Worm (Caenorhabditis elegans) whole organism, mixed stage, embryonic: ENCODE data around the gene pcf-11.

Experiments used
- M03D4.4 ChIP-seq: sonication (generic microtip); optimal IDR thresholded peaks from 2 replicates; lab custom pipeline; 2017; ENCODE audit warnings: mild to moderate bottlenecking, missing genetic modification characterization, missing compliant biosample characterization
- bed-3 ChIP-seq: fragments of 200-800 bp; sonication (Bioruptor generic); optimal IDR thresholded peaks from 3 replicates; lab custom pipeline; 2018; ENCODE audit warnings: mild to moderate bottlenecking, missing genetic modification characterization, moderate library complexity, missing compliant biosample characterization
- blmp-1 ChIP-seq: fragments of 150-350 bp; optimal IDR thresholded peaks from 2 replicates; lab custom pipeline; 2014; ENCODE audit warnings: missing biosample characterization, missing genetic modification characterization
- ceh-39 ChIP-seq: fragments of 150-350 bp; optimal IDR thresholded peaks from 2 replicates; lab custom pipeline; 2014; ENCODE audit warnings: missing biosample characterization, missing genetic modification characterization
- ceh-43 ChIP-seq: fragments of 200-800 bp; sonication (Bioruptor generic); optimal IDR thresholded peaks from 2 replicates; lab custom pipeline; 2018; ENCODE audit warnings: mild to moderate bottlenecking, missing genetic modification characterization, moderate library complexity, missing compliant biosample characterization
- ceh-83 ChIP-seq: fragments of 200-800 bp; sonication (Bioruptor generic); optimal IDR thresholded peaks from 2 replicates; lab custom pipeline; 2018; ENCODE audit warnings: mild to moderate bottlenecking, missing genetic modification characterization, missing compliant biosample characterization
- ces-1 ChIP-seq: fragments of 150-350 bp; optimal IDR thresholded peaks from 2 replicates; lab custom pipeline; 2014; ENCODE audit warnings: missing biosample characterization, missing genetic modification reagents, missing genetic modification characterization
- cnd-1 ChIP-seq: fragments of 200-800 bp; sonication (Bioruptor generic); optimal IDR thresholded peaks from 2 replicates; lab custom pipeline; 2018; ENCODE audit warnings: mild to moderate bottlenecking, missing genetic modification characterization, missing compliant biosample characterization
- drap-1 ChIP-seq: fragments of 200-800 bp; sonication (Bioruptor generic); optimal IDR thresholded peaks from 3 replicates; lab custom pipeline; 2018; ENCODE audit warnings: mild to moderate bottlenecking, missing genetic modification characterization, missing compliant biosample characterization
- elt-1 ChIP-seq: sonication (generic microtip); optimal IDR thresholded peaks from 2 replicates; lab custom pipeline; 2017; ENCODE audit warnings: missing genetic modification characterization, mild to moderate bottlenecking, missing compliant biosample characterization, antibody characterized with exemption, moderate library complexity, borderline replicate concordance; ENCODE audit not compliant: insufficient read depth
- elt-3 ChIP-seq: fragments of 150-350 bp; optimal IDR thresholded peaks from 2 replicates; lab custom pipeline; 2014; ENCODE audit warnings: missing biosample characterization, missing genetic modification characterization
- flh-1 ChIP-seq: fragments of 200-800 bp; sonication (Bioruptor generic); optimal IDR thresholded peaks from 2 replicates; lab custom pipeline; 2018; ENCODE audit warnings: mild to moderate bottlenecking, missing genetic modification characterization, moderate library complexity, missing compliant biosample characterization
- ham-2 ChIP-seq: fragments of 200-800 bp; sonication (Bioruptor generic); optimal IDR thresholded peaks from 2 replicates; lab custom pipeline; 2018; ENCODE audit warnings: mild to moderate bottlenecking, missing genetic modification characterization, missing compliant biosample characterization
- hlh-1 ChIP-seq: fragments of 150-350 bp; optimal IDR thresholded peaks from 2 replicates; lab custom pipeline; 2014; ENCODE audit warnings: missing biosample characterization, missing genetic modification reagents, missing genetic modification characterization
- lin-13 ChIP-seq: fragments of 150-350 bp; optimal IDR thresholded peaks from 2 replicates; lab custom pipeline; 2014; ENCODE audit warnings: missing biosample characterization, missing genetic modification characterization
- lin-32 ChIP-seq: fragments of 200-800 bp; sonication (Bioruptor generic); optimal IDR thresholded peaks from 2 replicates; lab custom pipeline; 2018; ENCODE audit warnings: mild to moderate bottlenecking, missing genetic modification characterization, missing compliant biosample characterization
- lsy-2 ChIP-seq: fragments of 150-350 bp; optimal IDR thresholded peaks from 2 replicates; lab custom pipeline; 2014; ENCODE audit warnings: missing biosample characterization, missing genetic modification characterization
- mab-5 ChIP-seq: fragments of 150-350 bp; optimal IDR thresholded peaks from 2 replicates; lab custom pipeline; 2014; ENCODE audit warnings: missing biosample characterization, missing genetic modification characterization
- mep-1 ChIP-seq: fragments of 150-350 bp; optimal IDR thresholded peaks from 2 replicates; lab custom pipeline; 2017; ENCODE audit warnings: missing biosample characterization, missing genetic modification reagents, missing genetic modification characterization, inconsistent platforms
- mls-2 ChIP-seq: sonication (generic microtip); optimal IDR thresholded peaks from 2 replicates; lab custom pipeline; 2016; ENCODE audit warnings: mild to moderate bottlenecking, missing genetic modification characterization, moderate library complexity, missing compliant biosample characterization
- nhr-12 ChIP-seq: fragments of 150-350 bp; optimal IDR thresholded peaks from 2 replicates; lab custom pipeline; 2014; ENCODE audit warnings: missing biosample characterization, missing genetic modification characterization
- nhr-2 ChIP-seq: fragments of 150-350 bp; optimal IDR thresholded peaks from 2 replicates; lab custom pipeline; 2014; ENCODE audit warnings: missing biosample characterization, missing genetic modification characterization
- nhr-237 ChIP-seq: fragments of 150-350 bp; optimal IDR thresholded peaks from 2 replicates; lab custom pipeline; 2014; ENCODE audit warnings: missing biosample characterization, missing genetic modification characterization
- nhr-28 ChIP-seq: fragments of 150-350 bp; optimal IDR thresholded peaks from 2 replicates; lab custom pipeline; 2014; ENCODE audit warnings: missing biosample characterization, missing genetic modification characterization
- nhr-76 ChIP-seq: sonication (generic microtip); optimal IDR thresholded peaks from 2 replicates; lab custom pipeline; 2017; ENCODE audit warnings: missing biosample characterization, missing genetic modification characterization
- pha-4 ChIP-seq: fragments of 150-350 bp; optimal IDR thresholded peaks from 2 replicates; lab custom pipeline; 2018; ENCODE audit warnings: missing biosample characterization, missing genetic modification reagents, missing genetic modification characterization
- sem-2 ChIP-seq: fragments of 200-800 bp; sonication (Bioruptor generic); optimal IDR thresholded peaks from 2 replicates; lab custom pipeline; 2018; ENCODE audit warnings: mild to moderate bottlenecking, missing genetic modification characterization, missing compliant biosample characterization
- snpc-4 ChIP-seq: fragments of 150-350 bp; optimal IDR thresholded peaks from 2 replicates; lab custom pipeline; 2014; ENCODE audit warnings: missing biosample characterization, missing genetic modification characterization
- sptf-1 ChIP-seq: sonication (generic microtip); optimal IDR thresholded peaks from 2 replicates; lab custom pipeline; 2017; ENCODE audit warnings: mild to moderate bottlenecking, missing genetic modification characterization, moderate library complexity, missing compliant biosample characterization
- tbx-8 ChIP-seq: fragments of 200-800 bp; sonication (Bioruptor generic); optimal IDR thresholded peaks from 2 replicates; lab custom pipeline; 2018; ENCODE audit warnings: mild to moderate bottlenecking, missing genetic modification characterization, moderate library complexity, missing compliant biosample characterization
- unc-120 ChIP-seq: sonication (generic microtip); optimal IDR thresholded peaks from 2 replicates; lab custom pipeline; 2017; ENCODE audit warnings: missing genetic modification characterization, missing compliant biosample characterization; ENCODE audit not compliant: poor library complexity, severe bottlenecking
- unc-39 ChIP-seq: fragments of 150-350 bp; optimal IDR thresholded peaks from 2 replicates; lab custom pipeline; 2014; ENCODE audit warnings: missing biosample characterization, missing genetic modification characterization
- unc-62 ChIP-seq: fragments of 150-350 bp; optimal IDR thresholded peaks from 2 replicates; lab custom pipeline; 2014; ENCODE audit warnings: missing biosample characterization, missing genetic modification reagents, missing genetic modification characterization
- zip-8 ChIP-seq: fragments of 150-350 bp; optimal IDR thresholded peaks from 2 replicates; lab custom pipeline; 2014; ENCODE audit warnings: missing biosample characterization, missing genetic modification characterization
- ztf-11 ChIP-seq: fragments of 150-350 bp; optimal IDR thresholded peaks from 2 replicates; lab custom pipeline; 2014; ENCODE audit warnings: missing biosample characterization, missing genetic modification characterization

pcf-11 gene

ce11 chrIII:5026366-5026765 is 1.7 kb downstream of the pcf-11 start:
- TF ChIP-seq flh-1 (GFP tag; lab: Kevin White, UChicago), result no peak
- no peak for TF ChIP-seq nhr-12 (tag; lab: Kevin White, UChicago)
- TF ChIP-seq hlh-1 (tag; lab: Kevin White, UChicago), result no peak
- TF ChIP-seq elt-1 (tag; lab: Kevin White, UChicago), result no peak
- TF ChIP-seq ham-2 (GFP tag; lab: Kevin White, UChicago), result no peak
- no peak for TF ChIP-seq mab-5
- TF ChIP-seq cnd-1 (tag; lab: Kevin White, UChicago), result no peak
- TF ChIP-seq ceh-43, result no peak
- no peak for TF ChIP-seq nhr-2
- TF ChIP-seq nhr-76 (tag; lab: Kevin White, UChicago), result no peak
- no peak for TF ChIP-seq unc-62 (GFP tag; lab: Kevin White, UChicago)
- no peak for TF ChIP-seq nhr-237
- no peak for TF ChIP-seq snpc-4 (tag; lab: Kevin White, UChicago)

DNA sequence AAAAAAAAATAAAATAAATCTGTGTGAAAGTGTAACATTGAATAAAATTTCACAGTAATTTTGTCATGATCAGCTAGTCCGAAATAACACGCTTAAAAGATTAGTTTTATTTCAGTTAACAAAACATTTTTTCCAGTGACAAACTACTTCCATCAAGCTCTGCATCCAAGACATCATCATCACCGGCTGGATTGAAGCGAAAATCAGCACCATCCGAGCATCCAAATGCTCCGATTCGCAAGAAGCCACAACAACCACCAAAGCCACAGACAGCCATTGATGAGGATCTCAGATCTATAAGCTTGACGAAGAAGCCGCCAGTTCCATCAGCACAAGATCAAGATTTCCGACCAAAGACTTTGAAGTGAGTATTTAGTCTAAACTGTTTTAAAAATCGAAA is 2.5 kb downstream of the pcf-11 start:
- TF ChIP-seq unc-62 (GFP tag; lab: Kevin White, UChicago) (no peak), hlh-1 (tag; lab: Kevin White, UChicago) (no peak), nhr-12 (tag; lab: Kevin White, UChicago) (no peak), nhr-76 (tag; lab: Kevin White, UChicago) (no peak), tbx-8 (GFP tag; lab: Kevin White, UChicago) (peak; percentile 13), elt-3 (no peak), unc-120 (tag; lab: Kevin White, UChicago) (no peak), ham-2 (GFP tag; lab: Kevin White, UChicago) (no peak), sptf-1 (tag; lab: Kevin White, UChicago) (peak; percentile 51), ceh-43 (no peak), mls-2 (tag; lab: Kevin White, UChicago) (peak; percentile 8), zip-8 (no peak), mep-1 (no peak), cnd-1 (tag; lab: Kevin White, UChicago) (no peak), unc-39 (no peak), bed-3 (GFP tag; lab: Kevin White, UChicago) (no peak), mab-5 (no peak), lin-32 (GFP tag; lab: Kevin White, UChicago) (no peak), elt-1 (tag; lab: Kevin White, UChicago) (no peak), ceh-39 (tag; lab: Kevin White, UChicago) (no peak), lin-13 (tag; lab: Kevin White, UChicago) (no peak), nhr-2 (no peak), ztf-11 (no peak), nhr-237 (no peak), snpc-4 (tag; lab: Kevin White, UChicago) (no peak), nhr-28 (tag; lab: Kevin White, UChicago) (no peak), blmp-1 (tag; lab: Kevin White, UChicago) (no peak), lsy-2 (tag; lab: Kevin White, UChicago) (no peak), sem-2 (no peak), flh-1 (GFP tag; lab: Kevin White, UChicago) (no peak), drap-1 (GFP tag; lab: Kevin White, UChicago) (no peak), M03D4.4 (tag; lab: Kevin White, UChicago) (peak; percentile 37), ces-1 (GFP tag; lab: Kevin White, UChicago) (no peak), ceh-83 (GFP tag; lab: Kevin White, UChicago) (peak; percentile 49), pha-4 (tag; lab: Kevin White, UChicago) (no peak)
- TF ChIP-seq, all 35 proteins: peak for 5

ce11 chrIII:5030629-5031028 is 5.9 kb downstream of the pcf-11 start, which contains the start of gene klp-6:
Gene klp-6, plus strand, starts transcription at chrIII:5030929.
- TF ChIP-seq snpc-4 (tag; lab: Kevin White, UChicago) (no peak), ceh-43 (no peak), nhr-12 (tag; lab: Kevin White, UChicago) (no peak), sem-2 (no peak), hlh-1 (tag; lab: Kevin White, UChicago) (no peak), zip-8 (no peak), lin-13 (tag; lab: Kevin White, UChicago) (no peak), nhr-237 (no peak), mep-1 (no peak), ham-2 (GFP tag; lab: Kevin White, UChicago) (no peak), nhr-28 (tag; lab: Kevin White, UChicago) (no peak), tbx-8 (GFP tag; lab: Kevin White, UChicago) (no peak), nhr-2 (no peak), sptf-1 (tag; lab: Kevin White, UChicago) (no peak)
